Fruit fly (Drosophila melanogaster) whole organism, embryonic: ENCODE data around the gene Trs23.

Source experiments
- Ada2b ChIP-seq: fragments of 200-800 bp; sonication (Bioruptor generic); IDR thresholded peaks from 2 replicates; pipeline ENCODE4 v1.3.6; 2022; ENCODE audit warnings: missing biosample characterization, missing genetic modification characterization
- Asciz ChIP-seq: fragments of 200-800 bp; sonication (Bioruptor generic); optimal IDR thresholded peaks from 2 replicates; lab custom pipeline; 2017; ENCODE audit warnings: missing biosample characterization, mild to moderate bottlenecking, missing genetic modification characterization, missing genetic modification reagents
- C15 ChIP-seq: fragments of 200-800 bp; sonication (Bioruptor generic); IDR thresholded peaks from 3 replicates; pipeline ENCODE4 v1.3.6; 2022; ENCODE audit warnings: missing biosample characterization, missing genetic modification characterization
- CG10462 ChIP-seq: fragments of 200-800 bp; sonication (Bioruptor generic); optimal IDR thresholded peaks from 2 replicates; lab custom pipeline; 2016; ENCODE audit warnings: missing biosample characterization, missing genetic modification characterization
- CG11456 ChIP-seq: fragments of 200-800 bp; sonication (Bioruptor generic); IDR thresholded peaks from 3 replicates; pipeline ENCODE4 v1.3.6; 2022; ENCODE audit warnings: missing biosample characterization, missing genetic modification characterization
- CG12104 ChIP-seq: fragments of 200-800 bp; sonication (Bioruptor generic); optimal IDR thresholded peaks from 3 replicates; lab custom pipeline; 2016; ENCODE audit warnings: missing biosample characterization, missing genetic modification characterization
- CG12155 ChIP-seq: fragments of 200-800 bp; sonication (Bioruptor generic); optimal IDR thresholded peaks from 3 replicates; lab custom pipeline; 2016; ENCODE audit warnings: missing biosample characterization, missing genetic modification characterization
- CG12659 ChIP-seq: fragments of 200-800 bp; sonication (Bioruptor generic); optimal IDR thresholded peaks from 3 replicates; lab custom pipeline; 2017; ENCODE audit warnings: mild to moderate bottlenecking, missing biosample characterization, missing genetic modification reagents, missing genetic modification characterization
- CG13624 ChIP-seq: fragments of 200-800 bp; sonication (Bioruptor generic); optimal IDR thresholded peaks from 2 replicates; lab custom pipeline; 2016; ENCODE audit warnings: missing biosample characterization, missing genetic modification characterization
- CG14965 ChIP-seq: fragments of 200-800 bp; sonication (Bioruptor generic); optimal IDR thresholded peaks from 2 replicates; lab custom pipeline; 2016; ENCODE audit warnings: missing biosample characterization, missing genetic modification characterization, borderline replicate concordance
- CG15269 ChIP-seq: fragments of 200-800 bp; sonication (Bioruptor generic); optimal IDR thresholded peaks from 2 replicates; lab custom pipeline; 2018; ENCODE audit warnings: missing biosample characterization, mild to moderate bottlenecking, missing genetic modification characterization, moderate library complexity
- CG1647 ChIP-seq: fragments of 200-800 bp; sonication (Bioruptor generic); optimal IDR thresholded peaks from 3 replicates; lab custom pipeline; 2016; ENCODE audit warnings: missing biosample characterization, missing genetic modification characterization
- CG16863 ChIP-seq: fragments of 200-800 bp; sonication (Bioruptor generic); optimal IDR thresholded peaks from 3 replicates; lab custom pipeline; 2016; ENCODE audit warnings: missing biosample characterization, missing genetic modification characterization
- CG1832 ChIP-seq: fragments of 200-800 bp; sonication (Bioruptor generic); optimal IDR thresholded peaks from 2 replicates; lab custom pipeline; 2017; ENCODE audit warnings: missing biosample characterization, mild to moderate bottlenecking, missing genetic modification characterization, inconsistent platforms
- CG2116 ChIP-seq: fragments of 200-800 bp; sonication (Bioruptor generic); optimal IDR thresholded peaks from 3 replicates; lab custom pipeline; 2018; ENCODE audit warnings: missing biosample characterization, mild to moderate bottlenecking, missing genetic modification characterization
- CG33557 ChIP-seq: fragments of 200-800 bp; sonication (Bioruptor generic); optimal IDR thresholded peaks from 2 replicates; lab custom pipeline; 2019; ENCODE audit warnings: missing biosample characterization, mild to moderate bottlenecking, missing genetic modification characterization, moderate library complexity
- CG34422 ChIP-seq: fragments of 200-800 bp; sonication (Bioruptor generic); IDR thresholded peaks from 3 replicates; pipeline ENCODE4 v1.3.6; 2022; ENCODE audit warnings: missing biosample characterization, missing genetic modification characterization
- CG4617 ChIP-seq: fragments of 200-800 bp; sonication (Bioruptor generic); optimal IDR thresholded peaks from 3 replicates; lab custom pipeline; 2016; ENCODE audit warnings: missing biosample characterization, missing genetic modification characterization, borderline replicate concordance
- CG4707 ChIP-seq: fragments of 200-800 bp; sonication (Bioruptor generic); optimal IDR thresholded peaks from 2 replicates; lab custom pipeline; 2018; ENCODE audit warnings: missing biosample characterization, mild to moderate bottlenecking, missing genetic modification characterization, moderate library complexity
- CG8765 ChIP-seq: fragments of 200-800 bp; sonication (Bioruptor generic); IDR thresholded peaks from 2 replicates; pipeline ENCODE4 v1.3.6; 2022; ENCODE audit warnings: missing biosample characterization, missing genetic modification characterization
- CG9876 ChIP-seq: fragments of 200-800 bp; sonication (Bioruptor generic); optimal IDR thresholded peaks from 2 replicates; lab custom pipeline; 2016; ENCODE audit warnings: missing biosample characterization, missing genetic modification characterization
- Dfd ChIP-seq, 2 experiments: fragments of >200 bp; optimal IDR thresholded peaks; 2 replicates each; lab custom pipeline; 2017; ENCODE audit warnings: missing biosample characterization in 2 of 2, missing genetic modification characterization in 2 of 2
- Fer3 ChIP-seq: fragments of 200-800 bp; sonication (Bioruptor generic); optimal IDR thresholded peaks from 2 replicates; lab custom pipeline; 2018; ENCODE audit warnings: missing biosample characterization, mild to moderate bottlenecking, missing genetic modification characterization, moderate library complexity
- Hand ChIP-seq: fragments of 200-800 bp; sonication (Bioruptor generic); optimal IDR thresholded peaks from 2 replicates; lab custom pipeline; 2017; ENCODE audit warnings: mild to moderate bottlenecking, missing biosample characterization, missing genetic modification reagents, missing genetic modification characterization
- Kr ChIP-seq: fragments of 200-800 bp; sonication (Bioruptor generic); optimal IDR thresholded peaks from 2 replicates; lab custom pipeline; 2017; ENCODE audit warnings: missing biosample characterization, mild to moderate bottlenecking, missing genetic modification characterization
- Lim3 ChIP-seq: fragments of 200-800 bp; sonication (Bioruptor generic); IDR thresholded peaks from 2 replicates; pipeline ENCODE4 v1.3.6; 2022; ENCODE audit warnings: missing biosample characterization, missing genetic modification characterization
- Mrtf ChIP-seq: fragments of 200-800 bp; sonication (Bioruptor generic); IDR thresholded peaks from 3 replicates; pipeline ENCODE4 v1.3.6; 2022; ENCODE audit warnings: missing biosample characterization, missing genetic modification characterization
- NC2α ChIP-seq: fragments of 200-800 bp; sonication (Bioruptor generic); optimal IDR thresholded peaks from 2 replicates; lab custom pipeline; 2016; ENCODE audit warnings: missing biosample characterization, missing genetic modification characterization
- Rfx ChIP-seq: fragments of 200-800 bp; sonication (Bioruptor generic); IDR thresholded peaks from 2 replicates; pipeline ENCODE4 v1.3.6; 2022; ENCODE audit warnings: missing biosample characterization, missing genetic modification characterization
- Scr ChIP-seq: fragments of 200-800 bp; sonication (Bioruptor generic); IDR thresholded peaks from 2 replicates; pipeline ENCODE4 v1.3.6; 2022; ENCODE audit warnings: missing biosample characterization, missing genetic modification characterization; ENCODE audit not compliant: partially characterized antibody
- Six4 ChIP-seq: fragments of 200-800 bp; sonication (Bioruptor generic); optimal IDR thresholded peaks from 2 replicates; lab custom pipeline; 2016; ENCODE audit warnings: missing biosample characterization, missing genetic modification characterization
- Sry-δ ChIP-seq: fragments of 200-800 bp; sonication (Bioruptor generic); optimal IDR thresholded peaks from 2 replicates; lab custom pipeline; 2016; ENCODE audit warnings: missing biosample characterization, missing genetic modification characterization
- Tbp ChIP-seq: fragments of >200 bp; optimal IDR thresholded peaks from 2 replicates; lab custom pipeline; 2018; ENCODE audit warnings: missing biosample characterization, missing genetic modification characterization
- Xbp1 ChIP-seq: fragments of 200-800 bp; sonication (Bioruptor generic); optimal IDR thresholded peaks from 3 replicates; lab custom pipeline; 2016; ENCODE audit warnings: missing biosample characterization, mild to moderate bottlenecking, missing genetic modification characterization
- cad ChIP-seq: fragments of >200 bp; optimal IDR thresholded peaks from 2 replicates; lab custom pipeline; 2017; ENCODE audit warnings: missing biosample characterization, missing genetic modification characterization
- dmrt11E ChIP-seq: fragments of 200-800 bp; sonication (Bioruptor generic); optimal IDR thresholded peaks from 3 replicates; lab custom pipeline; 2018; ENCODE audit warnings: missing biosample characterization, mild to moderate bottlenecking, missing genetic modification characterization, moderate library complexity
- en ChIP-seq: fragments of 200-800 bp; sonication (Bioruptor generic); optimal IDR thresholded peaks from 2 replicates; lab custom pipeline; 2016; ENCODE audit warnings: missing biosample characterization, missing genetic modification characterization
- gce ChIP-seq: fragments of 200-800 bp; sonication (Bioruptor generic); IDR thresholded peaks from 3 replicates; pipeline ENCODE4 v1.3.6; 2022; ENCODE audit warnings: missing biosample characterization, missing genetic modification characterization
- grn ChIP-seq: fragments of 200-800 bp; sonication (Bioruptor generic); optimal IDR thresholded peaks from 3 replicates; lab custom pipeline; 2017; ENCODE audit warnings: missing biosample characterization, missing genetic modification characterization
- hb ChIP-seq: fragments of 200-800 bp; sonication (Bioruptor generic); IDR thresholded peaks from 3 replicates; pipeline ENCODE4 v1.3.6; 2022; ENCODE audit warnings: missing biosample characterization, missing genetic modification characterization; ENCODE audit not compliant: partially characterized antibody
- hth ChIP-seq: fragments of >200 bp; optimal IDR thresholded peaks from 2 replicates; lab custom pipeline; 2017; ENCODE audit warnings: inconsistent platforms
- jumu ChIP-seq: fragments of 200-800 bp; sonication (Bioruptor generic); optimal IDR thresholded peaks from 3 replicates; lab custom pipeline; 2016; ENCODE audit warnings: missing biosample characterization, missing genetic modification characterization
- kni ChIP-seq: fragments of 200-800 bp; sonication (Bioruptor generic); optimal IDR thresholded peaks from 3 replicates; lab custom pipeline; 2017; ENCODE audit warnings: mild to moderate bottlenecking, missing biosample characterization, missing genetic modification reagents, missing genetic modification characterization
- sc ChIP-seq, 3 experiments: fragments of >200 bp in 2 of 3; fragments of 200-800 bp in 1 of 3; sonication (Bioruptor generic) in 1 of 3; optimal IDR thresholded peaks; 2 replicates in 2 of 3; 3 replicates in 1 of 3; lab custom pipeline; 2017; ENCODE audit warnings: mild to moderate bottlenecking in 1 of 3, missing biosample characterization in 1 of 3, missing genetic modification characterization in 1 of 3, missing genetic modification reagents in 1 of 3
- seq ChIP-seq: fragments of 200-800 bp; sonication (Bioruptor generic); IDR thresholded peaks from 2 replicates; pipeline ENCODE4 v1.3.6; 2022; ENCODE audit warnings: missing biosample characterization, missing genetic modification characterization
- shn ChIP-seq: fragments of 200-800 bp; sonication (Bioruptor generic); optimal IDR thresholded peaks from 3 replicates; lab custom pipeline; 2016; ENCODE audit warnings: missing biosample characterization, missing genetic modification characterization
- toy ChIP-seq: fragments of 200-800 bp; sonication (Bioruptor generic); IDR thresholded peaks from 2 replicates; pipeline ENCODE4 v1.3.6; 2022; ENCODE audit warnings: missing biosample characterization, missing genetic modification characterization
- twi ChIP-seq: fragments of 200-800 bp; optimal IDR thresholded peaks from 2 replicates; lab custom pipeline; 2019; ENCODE audit warnings: missing biosample characterization, mild to moderate bottlenecking, missing genetic modification characterization, moderate library complexity
- zen ChIP-seq: fragments of 200-800 bp; sonication (Bioruptor generic); optimal IDR thresholded peaks from 3 replicates; lab custom pipeline; 2018; ENCODE audit warnings: missing biosample characterization, mild to moderate bottlenecking, missing genetic modification characterization, moderate library complexity

Gene Trs23

DNA sequence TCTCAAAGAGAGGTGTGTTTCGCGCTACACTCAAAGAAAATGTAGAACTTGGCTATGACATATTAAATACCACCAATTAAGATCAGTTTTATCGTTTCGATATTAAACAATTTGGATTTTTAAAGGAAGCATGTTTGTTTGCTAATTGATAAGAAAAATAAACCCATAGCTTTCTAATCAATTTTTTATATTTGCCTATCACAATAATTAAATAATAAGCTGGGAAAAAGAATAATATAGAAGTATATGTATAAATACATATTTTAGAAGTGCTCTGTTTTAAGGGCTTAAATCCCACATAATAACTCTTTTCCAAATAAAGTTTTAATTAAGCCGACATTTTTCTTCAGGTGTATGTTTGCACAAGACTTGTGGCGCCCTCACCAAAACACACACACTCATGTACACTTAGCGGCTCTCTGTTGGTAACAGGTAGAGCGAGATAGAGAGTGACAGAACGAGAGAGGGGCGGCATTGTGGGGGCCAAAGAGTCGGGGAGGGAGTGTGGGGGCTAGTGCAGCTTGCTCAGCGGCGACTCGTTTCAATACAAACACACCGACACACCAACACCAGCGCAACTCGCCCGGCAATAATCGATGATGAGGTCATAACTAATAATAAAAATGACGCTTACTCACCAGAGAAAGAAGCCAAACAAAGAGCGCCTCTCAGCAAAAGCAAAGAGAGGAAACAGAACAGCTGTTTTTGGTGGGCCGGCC is 31.7 kb downstream of the Trs23 start (continued):
- TF ChIP-seq CG1832 (GFP tag; lab: Kevin White, UChicago) (no peak), CG16863 (peak; percentile 66), jumu (GFP tag; lab: Kevin White, UChicago) (peak; percentile 40), CG12155 (peak; percentile 87), seq (GFP tag; lab: Robert Waterston, UW) (peak; percentile 63), kni (peak; percentile 71), Scr (GFP tag; lab: Robert Waterston, UW) (peak; percentile 33; the same call in 1 of the 2 replicates), CG34422 (peak; percentile 70; the same call in 1 of the 3 replicates), gce (GFP tag; lab: Robert Waterston, UW) (no peak), Dfd (GFP tag; optimal IDR thresholded peaks at IDR 0.05; lab: Kevin White, UChicago) (peak in 1 of 2 experiments; percentile 83), Rfx (GFP tag; lab: Robert Waterston, UW) (peak; percentile 85; the same call in 1 of the 2 replicates), Xbp1 (GFP tag; lab: Kevin White, UChicago) (peak; percentile 86), zen (tag; lab: Kevin White, UChicago) (peak; percentile 60), CG1647 (GFP tag; lab: Kevin White, UChicago) (no peak), hth (lab: Kevin White, UChicago) (no peak), Lim3 (GFP tag; lab: Robert Waterston, UW) (no peak), CG12104 (GFP tag; lab: Kevin White, UChicago) (peak; percentile 86), CG4617 (GFP tag; lab: Kevin White, UChicago) (peak; percentile 60), Tbp (GFP tag; lab: Kevin White, UChicago) (no peak), sc (optimal IDR thresholded peaks at IDR 0.05; lab: Kevin White, UChicago) (no peak), sc (GFP tag; optimal IDR thresholded peaks at IDR 0.05; lab: Kevin White, UChicago) (peak; percentile 74), C15 (GFP tag; lab: Robert Waterston, UW) (peak; percentile 52; the same call in 1 of the 3 replicates), CG33557 (peak; percentile 82), Fer3 (tag; lab: Kevin White, UChicago) (peak; percentile 86), CG12659 (GFP tag; lab: Kevin White, UChicago) (peak; percentile 95), CG9876 (GFP tag; lab: Kevin White, UChicago) (no peak), twi (tag; lab: Kevin White, UChicago) (peak; percentile 75), grn (GFP tag; lab: Kevin White, UChicago) (no peak), Hand (GFP tag; lab: Kevin White, UChicago) (peak; percentile 91), dmrt11E (tag; lab: Kevin White, UChicago) (peak; percentile 74), toy (GFP tag; lab: Robert Waterston, UW) (peak; percentile 72; the same call in 1 of the 2 replicates), CG10462 (GFP tag; lab: Kevin White, UChicago) (peak; percentile 89), en (peak; percentile 21), Six4 (peak; percentile 88), NC2α (GFP tag; lab: Kevin White, UChicago) (peak; percentile 38), Kr (GFP tag; lab: Kevin White, UChicago) (no peak), CG11456 (peak; percentile 78), CG14965 (GFP tag; lab: Kevin White, UChicago) (no peak), CG13624 (GFP tag; lab: Kevin White, UChicago) (peak; percentile 52), CG4707 (GFP tag; lab: Kevin White, UChicago) (peak; percentile 78), shn (peak; percentile 43), hb (GFP tag; lab: Robert Waterston, UW) (no peak), Sry-δ (GFP tag; lab: Kevin White, UChicago) (no peak), CG2116 (GFP tag; lab: Kevin White, UChicago) (peak; percentile 76), cad (GFP tag; lab: Kevin White, UChicago) (no peak), CG15269 (peak; percentile 95), Mrtf (GFP tag; lab: Robert Waterston, UW) (peak; percentile 73; the same call in 2 of the 3 replicates), Ada2b (GFP tag; lab: Robert Waterston, UW) (peak; percentile 76), Asciz (GFP tag; lab: Kevin White, UChicago) (peak; percentile 87), CG8765 (GFP tag; lab: Robert Waterston, UW) (no peak)
